Worm (Caenorhabditis elegans) whole organism, L3 larva: Measurements from ENCODE around the gene fbxa-167.

Experiments used
- R02D3.7 ChIP-seq: fragments of 150-350 bp; optimal IDR thresholded peaks from 2 replicates; lab custom pipeline; 2014; ENCODE audit warnings: missing biosample characterization, missing genetic modification characterization
- ZK546.5 ChIP-seq: sonication (generic microtip); optimal IDR thresholded peaks from 2 replicates; lab custom pipeline; 2017; ENCODE audit warnings: missing biosample characterization, missing genetic modification characterization
- ama-1 ChIP-seq: fragments of 150-350 bp; optimal IDR thresholded peaks from 2 replicates; lab custom pipeline; 2018
- ceh-16 ChIP-seq: sonication (generic microtip); optimal IDR thresholded peaks from 2 replicates; lab custom pipeline; 2017; ENCODE audit warnings: missing biosample characterization, missing genetic modification characterization
- ceh-28 ChIP-seq: fragments of 150-350 bp; optimal IDR thresholded peaks from 2 replicates; lab custom pipeline; 2014; ENCODE audit warnings: missing biosample characterization, missing genetic modification reagents, missing genetic modification characterization
- ceh-9 ChIP-seq: sonication (generic microtip); optimal IDR thresholded peaks from 2 replicates; lab custom pipeline; 2018; ENCODE audit warnings: missing biosample characterization, missing genetic modification characterization
- daf-12 ChIP-seq: fragments of 150-350 bp; optimal IDR thresholded peaks from 2 replicates; lab custom pipeline; 2014; ENCODE audit warnings: missing biosample characterization, missing genetic modification reagents, missing genetic modification characterization
- egl-27 ChIP-seq: sonication (generic microtip); optimal IDR thresholded peaks from 4 replicates; lab custom pipeline; 2017; ENCODE audit warnings: missing biosample characterization, missing genetic modification reagents, missing genetic modification characterization
- egl-5 ChIP-seq: fragments of 150-350 bp; optimal IDR thresholded peaks from 2 replicates; lab custom pipeline; 2017; ENCODE audit warnings: missing biosample characterization, missing genetic modification reagents, missing genetic modification characterization, inconsistent platforms
- elt-1 ChIP-seq: fragments of 150-350 bp; optimal IDR thresholded peaks from 2 replicates; lab custom pipeline; 2014; ENCODE audit warnings: missing biosample characterization, missing genetic modification characterization
- elt-3 ChIP-seq, 3 experiments: fragments of 150-350 bp in 1 of 3; sonication (generic microtip) in 2 of 3; optimal IDR thresholded peaks; 2 replicates in 2 of 3; 4 replicates in 1 of 3; lab custom pipeline; 2014 to 2017; ENCODE audit warnings: missing biosample characterization in 3 of 3, missing genetic modification characterization in 3 of 3
- eor-1 ChIP-seq, 2 experiments: fragments of 150-350 bp; optimal IDR thresholded peaks; 2 replicates each; lab custom pipeline; 2014 to 2018; ENCODE audit warnings: missing biosample characterization in 2 of 2, missing genetic modification characterization in 2 of 2
- fkh-10 ChIP-seq: sonication (generic microtip); optimal IDR thresholded peaks from 2 replicates; lab custom pipeline; 2017; ENCODE audit warnings: missing biosample characterization, missing genetic modification reagents, missing genetic modification characterization
- fkh-2 ChIP-seq: fragments of 150-350 bp; optimal IDR thresholded peaks from 2 replicates; lab custom pipeline; 2014; ENCODE audit warnings: missing biosample characterization, missing genetic modification reagents, missing genetic modification characterization
- fos-1 ChIP-seq: fragments of 150-350 bp; optimal IDR thresholded peaks from 2 replicates; lab custom pipeline; 2014; ENCODE audit warnings: missing biosample characterization, missing genetic modification characterization
- hmg-11 ChIP-seq: sonication (generic microtip); optimal IDR thresholded peaks from 2 replicates; lab custom pipeline; 2016; ENCODE audit warnings: missing genetic modification characterization, missing compliant biosample characterization
- lin-15B ChIP-seq: fragments of 150-350 bp; optimal IDR thresholded peaks from 2 replicates; lab custom pipeline; 2014; ENCODE audit warnings: missing biosample characterization, missing genetic modification characterization
- mdl-1 ChIP-seq: fragments of 150-350 bp; optimal IDR thresholded peaks from 2 replicates; lab custom pipeline; 2014; ENCODE audit warnings: missing biosample characterization, missing genetic modification characterization
- nhr-11 ChIP-seq: fragments of 150-350 bp; optimal IDR thresholded peaks from 2 replicates; lab custom pipeline; 2014; ENCODE audit warnings: missing biosample characterization, missing genetic modification characterization
- nhr-12 ChIP-seq: fragments of 150-350 bp; optimal IDR thresholded peaks from 2 replicates; lab custom pipeline; 2014; ENCODE audit warnings: missing biosample characterization, missing genetic modification characterization
- nhr-23 ChIP-seq: fragments of 150-350 bp; optimal IDR thresholded peaks from 2 replicates; lab custom pipeline; 2014; ENCODE audit warnings: missing biosample characterization, missing genetic modification reagents, missing genetic modification characterization
- nhr-25 ChIP-seq: sonication (generic microtip); optimal IDR thresholded peaks from 2 replicates; lab custom pipeline; 2017; ENCODE audit warnings: missing biosample characterization, missing genetic modification characterization
- nhr-28 ChIP-seq: fragments of 150-350 bp; optimal IDR thresholded peaks from 2 replicates; lab custom pipeline; 2014; ENCODE audit warnings: missing biosample characterization, missing genetic modification characterization
- nhr-43 ChIP-seq: sonication (generic microtip); optimal IDR thresholded peaks from 2 replicates; lab custom pipeline; 2016; ENCODE audit warnings: mild to moderate bottlenecking, missing genetic modification characterization, missing compliant biosample characterization; ENCODE audit not compliant: poor library complexity, severe bottlenecking
- nhr-67 ChIP-seq: fragments of 150-350 bp; optimal IDR thresholded peaks from 2 replicates; lab custom pipeline; 2014; ENCODE audit warnings: missing biosample characterization, missing genetic modification characterization
- nhr-76 ChIP-seq: fragments of 150-350 bp; sonication (generic microtip); optimal IDR thresholded peaks from 5 replicates; lab custom pipeline; 2014; ENCODE audit warnings: missing biosample characterization, missing genetic modification characterization
- nhr-77 ChIP-seq: fragments of 150-350 bp; optimal IDR thresholded peaks from 2 replicates; lab custom pipeline; 2014; ENCODE audit warnings: missing biosample characterization, missing genetic modification characterization
- pha-4 ChIP-seq: fragments of 150-350 bp; optimal IDR thresholded peaks from 2 replicates; lab custom pipeline; 2014; ENCODE audit warnings: missing biosample characterization, missing genetic modification reagents, missing genetic modification characterization
- pqm-1 ChIP-seq: fragments of 150-350 bp; optimal IDR thresholded peaks from 2 replicates; lab custom pipeline; 2017; ENCODE audit warnings: missing biosample characterization, missing genetic modification characterization, inconsistent platforms
- sea-2 ChIP-seq: fragments of 150-350 bp; sonication (generic microtip); optimal IDR thresholded peaks from 4 replicates; lab custom pipeline; 2014; ENCODE audit warnings: missing biosample characterization, missing genetic modification reagents, missing genetic modification characterization
- skn-1 ChIP-seq: fragments of 150-350 bp; optimal IDR thresholded peaks from 2 replicates; lab custom pipeline; 2014; ENCODE audit warnings: missing biosample characterization, missing genetic modification characterization
- snpc-4 ChIP-seq: fragments of 150-350 bp; optimal IDR thresholded peaks from 2 replicates; lab custom pipeline; 2014; ENCODE audit warnings: missing biosample characterization, missing genetic modification characterization
- tbx-2 ChIP-seq: sonication (generic microtip); optimal IDR thresholded peaks from 2 replicates; lab custom pipeline; 2016; ENCODE audit warnings: mild to moderate bottlenecking, missing genetic modification characterization, missing compliant biosample characterization
- unc-62 ChIP-seq: fragments of 150-350 bp; sonication (generic microtip); optimal IDR thresholded peaks from 4 replicates; lab custom pipeline; 2014; ENCODE audit warnings: missing biosample characterization, missing genetic modification reagents, missing genetic modification characterization
- zag-1 ChIP-seq: fragments of 150-350 bp; optimal IDR thresholded peaks from 2 replicates; lab custom pipeline; 2014; ENCODE audit warnings: missing biosample characterization, missing genetic modification characterization
- ztf-4 ChIP-seq: fragments of 150-350 bp; optimal IDR thresholded peaks from 2 replicates; lab custom pipeline; 2014; ENCODE audit warnings: missing biosample characterization, missing genetic modification characterization

Gene fbxa-167

DNA sequence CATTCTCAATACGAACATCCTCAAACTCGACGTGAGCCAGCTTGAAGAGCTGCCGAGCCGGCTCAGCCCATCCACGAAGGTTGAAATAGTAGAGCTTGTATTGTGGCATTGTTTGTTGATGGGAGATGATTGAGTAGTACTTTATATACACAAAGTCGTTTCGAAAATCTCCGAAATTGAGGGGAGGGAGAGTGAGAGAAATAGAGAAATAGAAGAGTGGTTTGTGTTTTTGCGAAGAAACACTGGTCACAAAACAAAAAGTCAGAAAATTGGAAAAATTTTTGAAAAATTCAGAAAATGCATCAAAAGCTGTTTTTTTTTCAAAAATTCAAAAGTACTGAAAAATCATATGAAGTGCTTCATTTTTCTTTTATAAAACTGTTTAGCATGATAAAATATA, 30.1 kb upstream of the fbxa-167 start, which contains the start of gene gst-24:
Gene gst-24, minus strand, starts transcription at position 181 of the 400 bp plus-strand sequence.
- TF ChIP-seq R02D3.7 (no peak), lin-15B (tag; lab: Kevin White, UChicago) (no peak), ZK546.5 (tag; lab: Kevin White, UChicago) (no peak), pha-4 (peak; percentile 42), ama-1 (no peak)

DNA sequence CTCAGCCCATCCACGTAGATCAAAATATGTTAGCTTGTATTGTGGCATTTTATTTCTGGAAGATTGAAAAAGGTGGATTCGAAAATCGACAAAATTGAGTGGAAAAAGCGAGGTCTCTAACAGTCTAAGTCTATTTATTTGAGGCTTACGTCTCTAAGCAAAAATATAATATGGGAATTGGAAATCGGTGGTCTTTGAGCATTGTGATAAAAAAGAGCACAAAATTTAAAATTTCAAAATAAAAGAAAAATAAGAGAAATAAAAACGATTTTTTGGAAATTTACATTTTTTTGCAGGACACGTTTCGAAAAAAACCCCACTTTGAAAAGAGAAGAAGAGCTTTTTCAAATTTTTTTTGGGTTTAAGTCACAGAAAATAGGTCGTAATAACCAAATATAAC, 28.2 kb upstream of the fbxa-167 start, which contains the start of gene gst-15:
Gene gst-15, minus strand, starts transcription at position 101 of the 400 bp plus-strand sequence.
- TF ChIP-seq ama-1 (no peak), unc-62 (no peak), ceh-16 (no peak), fos-1 (tag; lab: Kevin White, UChicago) (no peak), ceh-9 (no peak), nhr-76 (tag; lab: Kevin White, UChicago) (no peak), fkh-10 (GFP tag; lab: Kevin White, UChicago) (no peak), elt-3 (tag; optimal IDR thresholded peaks at IDR 0.05; lab: Kevin White, UChicago) (no peak), nhr-12 (tag; lab: Kevin White, UChicago) (no peak), fkh-2 (no peak), nhr-77 (no peak), daf-12 (tag; lab: Kevin White, UChicago) (no peak), mdl-1 (tag; lab: Kevin White, UChicago) (no peak), pha-4 (no peak)

DNA sequence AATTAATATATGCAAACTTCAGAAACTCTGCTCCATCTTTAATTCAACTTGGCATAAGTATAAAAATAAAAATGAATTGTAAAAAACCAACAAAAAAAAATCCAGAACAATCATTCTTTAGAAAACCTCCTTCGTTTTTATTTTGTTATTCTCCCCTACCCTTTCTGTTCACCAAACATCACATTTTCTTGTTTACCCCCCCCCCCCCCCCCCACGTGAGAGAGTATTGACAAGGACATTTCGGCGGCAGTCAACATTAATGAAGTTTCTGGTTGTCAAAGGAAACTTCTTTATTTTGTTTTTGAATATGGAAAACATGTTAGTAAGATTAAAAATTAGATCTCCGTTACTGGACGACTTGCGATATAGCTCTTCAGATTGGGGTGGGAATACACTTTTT, 26.8 kb upstream of the fbxa-167 start:
- TF ChIP-seq nhr-76 (tag; lab: Kevin White, UChicago): no peak
- no peak for TF ChIP-seq fkh-2
- TF ChIP-seq pha-4: peak; percentile 72
- no peak for TF ChIP-seq sea-2 (GFP tag; lab: Kevin White, UChicago)

DNA sequence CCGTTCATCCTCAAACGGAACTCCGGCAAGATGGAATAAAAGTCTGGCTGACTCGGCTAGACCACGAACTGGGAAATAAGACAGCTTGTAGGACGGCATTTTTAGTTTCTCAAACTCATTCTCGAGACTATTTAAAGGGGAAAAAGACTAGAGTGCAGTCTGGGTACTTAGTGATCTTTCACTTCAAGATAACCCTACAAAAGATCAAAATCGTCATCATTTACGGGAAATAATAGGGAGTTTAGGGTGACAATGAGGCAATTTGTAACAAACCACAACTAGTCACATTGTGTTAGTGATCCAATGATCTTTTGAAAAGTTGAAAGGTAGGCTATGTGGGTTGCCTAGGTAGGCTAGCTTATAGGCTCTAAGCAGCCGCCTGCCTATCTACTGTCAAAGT, 25.3 kb upstream of the fbxa-167 start, which contains the start of gene gst-14:
Gene gst-14, minus strand, starts transcription at position 101 of the 400 bp plus-strand sequence.
- TF ChIP-seq ZK546.5 (tag; lab: Kevin White, UChicago): no peak
- no peak for TF ChIP-seq egl-27 (tag; lab: Kevin White, UChicago)
- TF ChIP-seq eor-1 (tag; optimal IDR thresholded peaks at IDR 0.05; lab: Kevin White, UChicago): no peak
- no peak for TF ChIP-seq ceh-28
- TF ChIP-seq tbx-2 (tag; lab: Kevin White, UChicago): no peak
- no peak for TF ChIP-seq nhr-77
- no peak for TF ChIP-seq nhr-76 (tag; lab: Kevin White, UChicago)
- no peak for TF ChIP-seq nhr-12 (tag; lab: Kevin White, UChicago)
- no peak for TF ChIP-seq elt-1 (tag; lab: Kevin White, UChicago)
- no peak for TF ChIP-seq mdl-1 (tag; lab: Kevin White, UChicago)
- no peak for TF ChIP-seq zag-1 (tag; lab: Kevin White, UChicago)
- no peak for TF ChIP-seq hmg-11 (tag; lab: Kevin White, UChicago)
- TF ChIP-seq nhr-67 (tag; lab: Kevin White, UChicago): no peak
- no peak for TF ChIP-seq R02D3.7
- TF ChIP-seq nhr-28 (tag; lab: Kevin White, UChicago): no peak
- TF ChIP-seq pqm-1 (tag; lab: Kevin White, UChicago): no peak

DNA sequence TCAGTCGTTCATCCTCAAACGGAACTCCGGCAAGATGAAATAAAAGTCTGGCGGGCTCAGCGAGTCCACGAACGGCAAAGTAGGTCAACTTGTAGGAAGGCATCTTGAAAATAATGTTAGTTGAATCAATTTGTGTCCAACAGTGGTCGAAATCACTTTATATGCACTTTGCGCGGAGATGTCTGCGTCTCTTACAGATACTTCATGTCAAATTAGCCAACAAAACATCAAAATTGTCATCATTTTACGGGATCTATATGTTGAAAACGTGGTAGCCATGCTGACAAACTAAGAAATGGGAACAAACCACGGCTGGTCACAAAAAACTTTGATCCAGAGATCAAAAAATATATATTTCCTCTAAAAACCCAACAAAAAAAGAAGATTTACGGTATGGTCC, 23.5 kb upstream of the fbxa-167 start, which contains the start of gene gst-12:
Gene gst-12, minus strand, starts transcription at position 254 of the 400 bp plus-strand sequence.
- no peak for TF ChIP-seq snpc-4 (tag; lab: Kevin White, UChicago)
- TF ChIP-seq ceh-9: no peak
- peak; percentile 60 for TF ChIP-seq nhr-23 (tag; lab: Kevin White, UChicago)
- TF ChIP-seq nhr-43 (tag; lab: Kevin White, UChicago): peak; percentile 51
- TF ChIP-seq nhr-25: peak; percentile 29
- TF ChIP-seq ztf-4 (tag; lab: Kevin White, UChicago): no peak

DNA sequence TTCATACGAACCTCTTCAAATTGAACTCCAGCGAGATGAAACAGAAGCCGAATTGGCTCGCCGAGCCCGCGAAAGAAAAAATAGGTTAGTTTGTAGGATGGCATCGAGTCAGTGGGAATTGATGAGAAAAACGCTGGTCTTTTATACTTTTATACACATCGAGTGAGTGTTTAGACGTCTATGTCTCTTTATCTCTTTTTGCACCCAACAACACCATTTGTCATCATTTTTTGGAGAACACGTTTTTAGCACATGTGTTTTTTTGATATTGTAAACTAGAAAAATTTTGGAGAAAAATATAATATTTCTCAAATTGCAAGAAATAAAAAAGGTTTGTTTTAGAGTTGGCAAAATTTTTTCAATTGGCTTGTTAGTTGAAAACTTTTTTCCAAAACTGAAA, 17.0 kb upstream of the fbxa-167 start, which contains the start of gene gst-16:
Gene gst-16, minus strand, starts transcription at position 111 of the 400 bp plus-strand sequence.
- TF ChIP-seq skn-1 (tag; lab: Kevin White, UChicago): peak; percentile 93
- TF ChIP-seq egl-27 (tag; lab: Kevin White, UChicago): no peak
- no peak for TF ChIP-seq egl-5 (tag; lab: Kevin White, UChicago)
- no peak for TF ChIP-seq nhr-11 (tag; lab: Kevin White, UChicago)
